Fruit fly (Drosophila melanogaster): ENCODE results near the gene CG17568.

Gene CG17568

DNA sequence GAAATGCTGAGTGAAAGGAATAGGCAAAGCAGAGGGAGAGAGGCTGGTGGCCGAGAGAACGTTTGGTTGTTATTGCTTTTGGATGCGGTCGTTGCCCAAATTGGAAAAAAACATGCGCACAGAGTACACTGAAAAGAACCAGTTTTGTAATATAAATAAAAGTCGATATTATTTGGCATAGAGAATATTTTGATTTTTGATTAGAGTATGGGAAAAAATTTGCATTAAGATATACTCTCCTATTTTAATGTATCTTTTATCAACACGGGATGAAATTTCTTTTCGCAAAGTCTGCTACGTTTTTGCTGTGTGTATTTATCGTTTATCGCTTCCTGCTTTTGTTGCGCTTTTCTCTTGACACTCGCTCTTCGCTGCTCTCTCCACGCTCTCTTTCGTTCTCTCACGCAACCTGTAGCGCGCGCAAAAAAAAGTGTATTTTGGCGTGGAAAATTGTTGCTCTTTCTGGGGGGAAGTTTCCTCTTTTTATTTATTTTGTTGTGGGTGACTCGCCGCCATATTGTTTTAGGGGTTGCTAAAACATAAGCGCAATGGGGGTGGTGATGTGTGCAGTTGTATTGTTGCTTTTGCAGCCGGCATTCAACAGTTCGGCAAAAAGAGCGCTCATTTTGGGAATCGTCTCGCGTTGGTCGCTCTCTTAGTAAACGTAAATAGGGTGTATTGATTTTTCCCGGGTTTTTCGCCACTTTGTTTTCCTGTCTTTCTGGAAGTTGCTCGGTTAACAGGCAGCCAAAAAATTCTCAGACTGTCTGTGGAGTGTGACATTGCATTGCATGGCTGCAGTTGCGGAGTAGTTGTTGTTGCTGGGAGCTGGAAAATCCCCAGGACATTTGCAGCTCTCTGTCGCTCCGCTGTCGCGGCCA, 16.3 kb downstream of the CG17568 start (continued):
- TF ChIP-seq CG3726 (GFP tag; IDR thresholded peaks at IDR 0.05) (peak; percentile 96), CG8359 (GFP tag; optimal IDR thresholded peaks at IDR 0.05; ENCODE audit: borderline replicate concordance) (peak; percentile 90), CG4820 (GFP tag; optimal IDR thresholded peaks at IDR 0.05) (peak; percentile 94), Oli (tag; optimal IDR thresholded peaks at IDR 0.05) (peak; percentile 97), CG11723 (GFP tag; optimal IDR thresholded peaks at IDR 0.05) (peak; percentile 91), CG3281 (GFP tag; optimal IDR thresholded peaks at IDR 0.05) (peak; percentile 96), CG5953 (GFP tag; IDR thresholded peaks at IDR 0.05) (peak; percentile 92), CG11504 (tag; optimal IDR thresholded peaks at IDR 0.05) (peak; percentile 96), inv (GFP tag; IDR thresholded peaks at IDR 0.05; ENCODE audit: partially characterized antibody) (no peak), Dip3 (GFP tag; optimal IDR thresholded peaks at IDR 0.05) (peak; percentile 91), chinmo (GFP tag; IDR thresholded peaks at IDR 0.05; ENCODE audit: partially characterized antibody) (0 out of 4 replicates have a peak, but pooled peaks have one; percentile 63), schlank (tag; optimal IDR thresholded peaks at IDR 0.05) (peak; percentile 83), esg (GFP tag; conservative IDR thresholded peaks at IDR 0.05) (peak; percentile 97), mld (GFP tag; IDR thresholded peaks at IDR 0.05; ENCODE audit: partially characterized antibody) (no peak), HLH3B (GFP tag; IDR thresholded peaks at IDR 0.05) (peak; percentile 98), tap (tag; optimal IDR thresholded peaks at IDR 0.05) (peak; percentile 97), ewg (GFP tag; optimal IDR thresholded peaks at IDR 0.05) (peak; percentile 99), gro (GFP tag; optimal IDR thresholded peaks at IDR 0.05) (peak; percentile 92), salm (tag; optimal IDR thresholded peaks at IDR 0.05) (peak; percentile 95), CG34224 (GFP tag; IDR thresholded peaks at IDR 0.05; ENCODE audit: partially characterized antibody) (no peak), slbo (GFP tag; IDR thresholded peaks at IDR 0.05) (peak; percentile 96), Dbx (GFP tag; IDR thresholded peaks at IDR 0.05) (peak; percentile 96), HLHmδ (GFP tag; optimal IDR thresholded peaks at IDR 0.05) (no peak), CG5245 (GFP tag; optimal IDR thresholded peaks at IDR 0.05) (peak; percentile 95), gsb-n (tag; optimal IDR thresholded peaks at IDR 0.05) (peak; percentile 97), HmgD (GFP tag; optimal IDR thresholded peaks at IDR 0.05) (peak; percentile 67), Hmx (GFP tag; optimal IDR thresholded peaks at IDR 0.05) (peak; percentile 82), trh (GFP tag; optimal IDR thresholded peaks at IDR 0.05) (peak; percentile 90), CG33213 (GFP tag; optimal IDR thresholded peaks at IDR 0.05) (peak; percentile 86), luna (GFP tag; optimal IDR thresholded peaks at IDR 0.05) (peak; percentile 96), mirr (GFP tag; optimal IDR thresholded peaks at IDR 0.05) (peak; percentile 53), CG10654 (GFP tag; optimal IDR thresholded peaks at IDR 0.05) (peak; percentile 97), ATbp (GFP tag; optimal IDR thresholded peaks at IDR 0.05) (peak; percentile 97), Nf-YA (GFP tag; IDR thresholded peaks at IDR 0.05) (peak; percentile 94), jing (GFP tag; optimal IDR thresholded peaks at IDR 0.05) (peak; percentile 90), lbe (GFP tag; optimal IDR thresholded peaks at IDR 0.05) (peak; percentile 81), CG6791 (GFP tag; IDR thresholded peaks at IDR 0.05; ENCODE audit: partially characterized antibody) (no peak), CG17328 (GFP tag; IDR thresholded peaks at IDR 0.05) (peak; percentile 98), Ets97D (GFP tag; optimal IDR thresholded peaks at IDR 0.05) (peak; percentile 74), Lpt (GFP tag; optimal IDR thresholded peaks at IDR 0.05) (no peak), bowl (GFP tag; IDR thresholded peaks at IDR 0.05) (peak; percentile 94), amos (GFP tag; IDR thresholded peaks at IDR 0.05; ENCODE audit: partially characterized antibody) (no peak), CG4424 (GFP tag; optimal IDR thresholded peaks at IDR 0.05) (peak; percentile 98), CG8290 (GFP tag; optimal IDR thresholded peaks at IDR 0.05) (peak; percentile 95), CG8290 (tag; optimal IDR thresholded peaks at IDR 0.05) (peak; percentile 70 to 83), Meics (GFP tag; optimal IDR thresholded peaks at IDR 0.05) (peak; percentile 98), CG7372 (GFP tag; IDR thresholded peaks at IDR 0.05) (peak; percentile 97), CG14710 (tag; optimal IDR thresholded peaks at IDR 0.05) (peak; percentile 96), Fer3 (tag; optimal IDR thresholded peaks at IDR 0.05) (peak; percentile 97)
